Worm (Caenorhabditis elegans): Measurements from ENCODE around the gene pos-1.

DNA sequence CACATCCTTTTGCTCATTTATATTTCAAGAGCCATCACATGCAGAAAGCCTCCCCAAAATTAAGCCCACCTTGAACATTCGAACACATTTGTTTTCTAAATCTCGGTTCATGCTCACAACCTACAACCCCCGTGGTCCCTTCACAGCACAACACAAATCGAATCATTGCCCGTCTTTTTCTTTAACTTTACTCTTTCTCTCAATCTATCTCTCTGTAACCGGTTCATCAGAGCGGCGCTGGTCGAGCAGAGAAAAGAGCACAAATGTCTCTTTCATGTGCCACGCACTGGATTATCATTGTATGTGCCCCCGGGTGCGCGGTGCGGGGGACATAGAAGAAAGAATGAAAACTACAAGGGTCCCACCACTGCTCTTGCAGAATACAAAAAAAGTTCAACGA lies 21.4 kb downstream of the pos-1 start:
- no peak for TF ChIP-seq mml-1 (tag; optimal IDR thresholded peaks at IDR 0.05)
- TF ChIP-seq lin-39 (tag; optimal IDR thresholded peaks at IDR 0.05): no peak
- no peak for TF ChIP-seq fkh-2 (tag; optimal IDR thresholded peaks at IDR 0.05)
- no peak for TF ChIP-seq skn-1 (tag; optimal IDR thresholded peaks at IDR 0.05)
- TF ChIP-seq pha-4 (tag; optimal IDR thresholded peaks at IDR 0.05): no peak
- TF ChIP-seq sea-2 (GFP tag; optimal IDR thresholded peaks at IDR 0.05): no peak

All from whole organism, L3 larva.